Fruit fly (Drosophila melanogaster): Measurements from ENCODE around the gene CG4367.

The CG4367 gene

dm6 chr3R:20292030-20292879 lies 12.5 kb downstream of the CG4367 start (continued):
- TF ChIP-seq dac (GFP tag; optimal IDR thresholded peaks at IDR 0.05) (no peak), Ets21C (GFP tag; optimal IDR thresholded peaks at IDR 0.05) (peak; percentile 81), esn (GFP tag; optimal IDR thresholded peaks at IDR 0.05) (peak; percentile 91), CG1621 (tag; optimal IDR thresholded peaks at IDR 0.05) (peak; percentile 42), fd85E (GFP tag; optimal IDR thresholded peaks at IDR 0.05) (no peak), achi (GFP tag; optimal IDR thresholded peaks at IDR 0.05) (peak; percentile 82), CG34406 (GFP tag; optimal IDR thresholded peaks at IDR 0.05) (peak; percentile 81), CG8119 (GFP tag; IDR thresholded peaks at IDR 0.05) (no peak), CG15336 (GFP tag; IDR thresholded peaks at IDR 0.05) (no peak), Eip78C (GFP tag) (peak; percentile 96), spab (GFP tag; optimal IDR thresholded peaks at IDR 0.05) (peak; percentile 87), CG11294 (GFP tag; IDR thresholded peaks at IDR 0.05) (no peak), CG6276 (GFP tag; optimal IDR thresholded peaks at IDR 0.05) (no peak), Lpt (GFP tag; optimal IDR thresholded peaks at IDR 0.05) (no peak), Smox (GFP tag; optimal IDR thresholded peaks at IDR 0.05) (peak; percentile 82), svp (GFP tag) (peak; percentile 90), Hr4 (GFP tag; optimal IDR thresholded peaks at IDR 0.05) (no peak)

dm6 chr3R:20291594-20291993 lies 13.2 kb downstream of the CG4367 start:
- TF ChIP-seq CG6276 (GFP tag; optimal IDR thresholded peaks at IDR 0.05) (no peak), dsx (GFP tag; optimal IDR thresholded peaks at IDR 0.05; ENCODE audit: poor library complexity, severe bottlenecking) (no peak), CG6808 (GFP tag; optimal IDR thresholded peaks at IDR 0.05) (peak; percentile 0), spab (GFP tag; optimal IDR thresholded peaks at IDR 0.05) (peak; percentile 7), CG34406 (GFP tag; optimal IDR thresholded peaks at IDR 0.05) (no peak), Smox (GFP tag; optimal IDR thresholded peaks at IDR 0.05) (peak; percentile 3), Ets21C (GFP tag; optimal IDR thresholded peaks at IDR 0.05) (no peak), CG11762 (GFP tag; optimal IDR thresholded peaks at IDR 0.05; ENCODE audit: insufficient read depth) (no peak), lz (GFP tag; optimal IDR thresholded peaks at IDR 0.05) (no peak), Sox102F (GFP tag; optimal IDR thresholded peaks at IDR 0.05) (no peak), CG8319 (GFP tag; optimal IDR thresholded peaks at IDR 0.05) (no peak), svp (GFP tag) (peak; percentile 76), CG16779 (tag; optimal IDR thresholded peaks at IDR 0.05) (no peak), ss (GFP tag; optimal IDR thresholded peaks at IDR 0.05) (no peak), CG9139 (GFP tag; optimal IDR thresholded peaks at IDR 0.05) (no peak), CG6792 (GFP tag; optimal IDR thresholded peaks at IDR 0.05) (no peak), CG3919 (GFP tag; optimal IDR thresholded peaks at IDR 0.05) (peak; percentile 6), Eip75B (GFP tag; optimal IDR thresholded peaks at IDR 0.05) (peak; percentile 6), CG10631 (GFP tag; optimal IDR thresholded peaks at IDR 0.05) (peak; percentile 25), CG1621 (tag; optimal IDR thresholded peaks at IDR 0.05) (no peak), CG6854 (GFP tag; optimal IDR thresholded peaks at IDR 0.05) (no peak), CG8632 (GFP tag; optimal IDR thresholded peaks at IDR 0.05) (no peak), CG15336 (GFP tag; IDR thresholded peaks at IDR 0.05) (no peak), fd85E (GFP tag; optimal IDR thresholded peaks at IDR 0.05) (no peak), achi (GFP tag; optimal IDR thresholded peaks at IDR 0.05) (no peak), cyc (GFP tag; optimal IDR thresholded peaks at IDR 0.05) (no peak), Met (GFP tag; optimal IDR thresholded peaks at IDR 0.05) (peak; percentile 7), CG4318 (GFP tag; optimal IDR thresholded peaks at IDR 0.05) (no peak), CG3032 (tag; optimal IDR thresholded peaks at IDR 0.05) (peak; percentile 21), CG8119 (GFP tag; IDR thresholded peaks at IDR 0.05) (no peak), acj6 (GFP tag; optimal IDR thresholded peaks at IDR 0.05) (peak; percentile 5), Sox15 (GFP tag; optimal IDR thresholded peaks at IDR 0.05) (no peak), Blimp-1 (GFP tag; optimal IDR thresholded peaks at IDR 0.05) (no peak), pdm3 (GFP tag; optimal IDR thresholded peaks at IDR 0.05) (peak; percentile 30), dac (GFP tag; optimal IDR thresholded peaks at IDR 0.05) (no peak), Hr39 (GFP tag; optimal IDR thresholded peaks at IDR 0.05) (no peak), Ets96B (tag; optimal IDR thresholded peaks at IDR 0.05) (peak; percentile 1), CG11902 (GFP tag; optimal IDR thresholded peaks at IDR 0.05) (no peak), vri (GFP tag; optimal IDR thresholded peaks at IDR 0.05) (no peak), CG6163 (GFP tag; IDR thresholded peaks at IDR 0.05) (no peak), CG10669 (GFP tag; optimal IDR thresholded peaks at IDR 0.05) (peak; percentile 36), Hr38 (GFP tag; optimal IDR thresholded peaks at IDR 0.05) (no peak)

Data from whole organism, prepupa.